Worm (Caenorhabditis elegans) whole organism, L4 larva: Measurements from ENCODE around the gene lgc-55.

Experiments used
- F44E2.7 ChIP-seq: fragments of 200-800 bp; sonication (Bioruptor generic); IDR thresholded peaks from 2 replicates; pipeline ENCODE4 v2.1.2; 2022; ENCODE audit warnings: missing genetic modification characterization, missing compliant biosample characterization
- F49E8.2 ChIP-seq: sonication (generic microtip); optimal IDR thresholded peaks from 2 replicates; lab custom pipeline; 2016; ENCODE audit warnings: missing compliant biosample characterization, mild to moderate bottlenecking, missing genetic modification characterization, borderline replicate concordance
- T26A8.4 ChIP-seq: fragments of 200-800 bp; sonication (Bioruptor generic); IDR thresholded peaks from 2 replicates; pipeline ENCODE4 v1.3.6; 2022; ENCODE audit warnings: missing genetic modification characterization, missing compliant biosample characterization
- Y5F2A.4 ChIP-seq: fragments of 200-800 bp; sonication (Bioruptor generic); optimal IDR thresholded peaks from 2 replicates; lab custom pipeline; 2018; ENCODE audit warnings: mild to moderate bottlenecking, missing genetic modification characterization, missing compliant biosample characterization
- ZK546.5 ChIP-seq, 2 experiments: sonication (generic microtip); optimal IDR thresholded peaks; 2 replicates each; lab custom pipeline; 2017; ENCODE audit warnings: missing biosample characterization in 2 of 2, missing genetic modification characterization in 2 of 2
- aha-1 ChIP-seq: fragments of 150-350 bp; peaks from one replicate; lab custom pipeline; 2014; ENCODE audit warnings: missing biosample characterization, missing genetic modification characterization
- ceh-20 ChIP-seq: fragments of 200-800 bp; sonication (Bioruptor generic); IDR thresholded peaks from 2 replicates; pipeline ENCODE4 v1.3.6; 2022; ENCODE audit warnings: missing genetic modification reagents, missing genetic modification characterization, missing compliant biosample characterization
- ceh-28 ChIP-seq: fragments of 150-350 bp; optimal IDR thresholded peaks from 2 replicates; lab custom pipeline; 2014; ENCODE audit warnings: missing biosample characterization, missing genetic modification reagents, missing genetic modification characterization
- ceh-62 ChIP-seq: sonication (generic microtip); optimal IDR thresholded peaks from 2 replicates; lab custom pipeline; 2017; ENCODE audit warnings: missing biosample characterization, missing genetic modification characterization
- ceh-82 ChIP-seq: sonication (generic microtip); optimal IDR thresholded peaks from 2 replicates; lab custom pipeline; 2017; ENCODE audit warnings: missing biosample characterization, missing genetic modification characterization
- cey-2 ChIP-seq: sonication (generic microtip); optimal IDR thresholded peaks from 3 replicates; lab custom pipeline; 2017; ENCODE audit warnings: missing genetic modification characterization, mild to moderate bottlenecking, missing compliant biosample characterization, antibody characterized with exemption, borderline replicate concordance; ENCODE audit not compliant: insufficient read depth
- ctbp-1 ChIP-seq: fragments of 200-800 bp; sonication (Bioruptor generic); IDR thresholded peaks from 2 replicates; pipeline ENCODE4 v1.3.6; 2022; ENCODE audit warnings: missing genetic modification reagents, missing genetic modification characterization, missing compliant biosample characterization
- daf-12 ChIP-seq: fragments of 150-350 bp; optimal IDR thresholded peaks from 2 replicates; lab custom pipeline; 2014; ENCODE audit warnings: missing biosample characterization, missing genetic modification reagents, missing genetic modification characterization
- dmd-6 ChIP-seq: fragments of 200-800 bp; sonication (Bioruptor generic); IDR thresholded peaks from 2 replicates; pipeline ENCODE4 v1.3.6; 2022; ENCODE audit warnings: missing genetic modification reagents, missing genetic modification characterization, missing compliant biosample characterization
- dmd-8 ChIP-seq: fragments of 200-800 bp; sonication (Bioruptor generic); IDR thresholded peaks from 2 replicates; pipeline ENCODE4 v1.3.6; 2022; ENCODE audit warnings: missing genetic modification characterization, missing compliant biosample characterization
- dve-1 ChIP-seq: sonication (generic microtip); optimal IDR thresholded peaks from 2 replicates; lab custom pipeline; 2017; ENCODE audit warnings: antibody characterized with exemption, mild to moderate bottlenecking, missing genetic modification characterization, missing compliant biosample characterization; ENCODE audit not compliant: insufficient read depth
- hif-1 ChIP-seq, 2 experiments: sonication (generic microtip); optimal IDR thresholded peaks; 2 replicates each; lab custom pipeline; 2016 to 2017; ENCODE audit warnings: missing compliant biosample characterization in 2 of 2, missing genetic modification characterization in 2 of 2, missing genetic modification reagents in 2 of 2, missing genotype in 2 of 2, mild to moderate bottlenecking in 1 of 2
- hlh-30 ChIP-seq: sonication (generic microtip); optimal IDR thresholded peaks from 2 replicates; lab custom pipeline; 2017; ENCODE audit warnings: antibody characterized with exemption, mild to moderate bottlenecking, missing genetic modification characterization, missing compliant biosample characterization; ENCODE audit not compliant: insufficient read depth
- lin-1 ChIP-seq: fragments of 200-800 bp; sonication (Bioruptor generic); IDR thresholded peaks from 2 replicates; pipeline ENCODE4 v1.3.6; 2022; ENCODE audit warnings: missing genetic modification reagents, missing genetic modification characterization, missing compliant biosample characterization
- lsy-2 ChIP-seq, 2 experiments: fragments of 150-350 bp in 1 of 2; sonication (generic microtip) in 1 of 2; optimal IDR thresholded peaks; 2 replicates each; lab custom pipeline; 2014 to 2017; ENCODE audit warnings: missing biosample characterization in 2 of 2, missing genetic modification characterization in 2 of 2
- madf-9 ChIP-seq: fragments of 200-800 bp; sonication (Bioruptor generic); conservative IDR thresholded peaks from 2 replicates; pipeline ENCODE4 v1.3.6; 2022; ENCODE audit warnings: missing genetic modification reagents, missing genetic modification characterization, missing compliant biosample characterization
- mep-1 ChIP-seq: fragments of 150-350 bp; sonication (generic microtip); optimal IDR thresholded peaks from 3 replicates; lab custom pipeline; 2014; ENCODE audit warnings: missing biosample characterization, missing genetic modification characterization
- nhr-10 ChIP-seq: fragments of 150-350 bp; optimal IDR thresholded peaks from 2 replicates; lab custom pipeline; 2014; ENCODE audit warnings: missing biosample characterization, missing genetic modification characterization
- nhr-25 ChIP-seq: sonication (generic microtip); optimal IDR thresholded peaks from 2 replicates; lab custom pipeline; 2017; ENCODE audit warnings: missing genetic modification characterization, mild to moderate bottlenecking, missing compliant biosample characterization, antibody characterized with exemption, moderate library complexity, borderline replicate concordance; ENCODE audit not compliant: insufficient read depth
- nhr-28 ChIP-seq: fragments of 150-350 bp; optimal IDR thresholded peaks from 2 replicates; lab custom pipeline; 2014; ENCODE audit warnings: missing biosample characterization, missing genetic modification characterization
- nhr-76 ChIP-seq: fragments of 150-350 bp; optimal IDR thresholded peaks from 2 replicates; lab custom pipeline; 2014; ENCODE audit warnings: missing biosample characterization, missing genetic modification characterization
- pha-4 ChIP-seq, 2 experiments: fragments of 150-350 bp in 1 of 2; fragments of 200-800 bp in 1 of 2; sonication (Bioruptor generic) in 1 of 2; IDR thresholded peaks in 1 of 2; optimal IDR thresholded peaks in 1 of 2; 2 replicates each; pipeline versions ENCODE4 v1.3.6 to Lab custom; 2014 to 2022; ENCODE audit warnings: missing genetic modification characterization in 2 of 2, missing genetic modification reagents in 2 of 2, missing biosample characterization in 1 of 2, missing compliant biosample characterization in 1 of 2
- php-3 ChIP-seq: fragments of 200-800 bp; sonication (Bioruptor generic); IDR thresholded peaks from 2 replicates; pipeline ENCODE4 v1.3.6; 2022; ENCODE audit warnings: missing genetic modification reagents, missing genetic modification characterization, missing compliant biosample characterization
- sdz-12 ChIP-seq: fragments of 200-800 bp; sonication (Bioruptor generic); optimal IDR thresholded peaks from 2 replicates; lab custom pipeline; 2018; ENCODE audit warnings: mild to moderate bottlenecking, missing genetic modification characterization, missing compliant biosample characterization
- set-16 ChIP-seq: fragments of 200-800 bp; sonication (Bioruptor generic); IDR thresholded peaks from 2 replicates; pipeline ENCODE4 v1.3.6; 2022; ENCODE audit warnings: missing genetic modification reagents, missing genetic modification characterization, missing compliant biosample characterization
- unc-62 ChIP-seq, 3 experiments: fragments of 150-350 bp in 1 of 3; sonication (generic microtip); optimal IDR thresholded peaks in 2 of 3; peaks in 1 of 3; 1 replicate in 1 of 3; 2 replicates in 2 of 3; lab custom pipeline; 2014 to 2017; ENCODE audit warnings: missing biosample characterization in 3 of 3, missing genetic modification characterization in 3 of 3, missing genetic modification reagents in 3 of 3, missing genotype in 1 of 3
- zfp-2 ChIP-seq: sonication (generic microtip); optimal IDR thresholded peaks from 2 replicates; lab custom pipeline; 2016; ENCODE audit warnings: mild to moderate bottlenecking, missing genetic modification characterization, missing compliant biosample characterization

lgc-55 gene

ce11 chrV:19998203-19998836 lies 24.5 kb upstream of the lgc-55 start:
- no peak for TF ChIP-seq sdz-12 (GFP tag; lab: Kevin White, UChicago)
- no peak for TF ChIP-seq ctbp-1
- TF ChIP-seq daf-12 (tag; lab: Kevin White, UChicago), result no peak
- TF ChIP-seq php-3 (GFP tag; lab: Robert Waterston, UW), result 0 out of 2 replicates have a peak, but pooled peaks have one; percentile 14
- TF ChIP-seq madf-9, result no peak
- peak; percentile 79; the same call in 1 of the 2 replicates for TF ChIP-seq F44E2.7
- no peak for TF ChIP-seq ZK546.5 (tag; optimal IDR thresholded peaks at IDR 0.05; lab: Kevin White, UChicago)
- TF ChIP-seq dmd-8 (GFP tag; lab: Robert Waterston, UW), result 0 out of 2 replicates have a peak, but pooled peaks have one; percentile 44
- TF ChIP-seq unc-62 (GFP tag; optimal IDR thresholded peaks at IDR 0.05 in 1 of 2; lab: Kevin White, UChicago), result peak in 1 of 2 experiments; percentile 70
- TF ChIP-seq unc-62 (tag; optimal IDR thresholded peaks at IDR 0.05; lab: Kevin White, UChicago), result no peak
- no peak for TF ChIP-seq Y5F2A.4 (GFP tag; lab: Kevin White, UChicago)
- no peak for TF ChIP-seq ceh-82 (tag; lab: Kevin White, UChicago)
- TF ChIP-seq aha-1, result no peak
- no peak for TF ChIP-seq ceh-62 (tag; lab: Kevin White, UChicago)
- no peak for TF ChIP-seq hlh-30
- TF ChIP-seq nhr-25 (tag; lab: Kevin White, UChicago), result no peak
- TF ChIP-seq ceh-28, result peak; percentile 83

ce11 chrV:19999100-19999499 lies 23.7 kb upstream of the lgc-55 start:
- peak; percentile 79 for TF ChIP-seq set-16
- no peak for TF ChIP-seq zfp-2 (tag; lab: Kevin White, UChicago)

- peak; percentile 54; the same call in 1 of the 2 replicates for TF ChIP-seq F44E2.7
- no peak for TF ChIP-seq pha-4 (GFP tag; IDR thresholded peaks at IDR 0.05; lab: Robert Waterston, UW)
- no peak for TF ChIP-seq pha-4 (tag; optimal IDR thresholded peaks at IDR 0.05; lab: Kevin White, UChicago)
Measured at ce11 chrV:19999789-20000188, 23.1 kb upstream of the lgc-55 start.

- TF ChIP-seq F44E2.7, result 0 out of 2 replicates have a peak, but pooled peaks have one; percentile 66
- TF ChIP-seq aha-1, result peak; percentile 57
- TF ChIP-seq cey-2 (tag; lab: Kevin White, UChicago), result no peak
- peak; percentile 84 for TF ChIP-seq set-16
Measured at ce11 chrV:20000639-20001038, 22.2 kb upstream of the lgc-55 start.

ce11 chrV:20002194-20002593 lies 20.7 kb upstream of the lgc-55 start:
- TF ChIP-seq T26A8.4 (GFP tag; lab: Robert Waterston, UW) (no peak), set-16 (peak; percentile 36; the same call in 1 of the 2 replicates), nhr-10 (tag; lab: Kevin White, UChicago) (no peak), ceh-20 (no peak), hif-1 (tag; optimal IDR thresholded peaks at IDR 0.05; lab: Kevin White, UChicago) (no peak), lin-1 (no peak), aha-1 (peak; percentile 57), F44E2.7 (peak; percentile 65; the same call in 1 of the 2 replicates)

ce11 chrV:20004385-20004784 lies 18.5 kb upstream of the lgc-55 start, which contains the start of gene unc-51:
unc-51 (minus strand) TSS chrV:20004485.
- TF ChIP-seq lsy-2 (tag; optimal IDR thresholded peaks at IDR 0.05; lab: Kevin White, UChicago) (peak in 1 of 2 experiments; percentile 29), nhr-76 (no peak), dve-1 (tag; lab: Kevin White, UChicago) (peak; percentile 11), hlh-30 (peak; percentile 77), nhr-28 (tag; lab: Kevin White, UChicago) (peak; percentile 19), dmd-6 (GFP tag; lab: Robert Waterston, UW) (0 out of 2 replicates have a peak, but pooled peaks have one; percentile 10), mep-1 (peak; percentile 47), F49E8.2 (no peak)
